Fruit fly (Drosophila melanogaster) whole organism, embryonic: ENCODE results near the gene CG32708.
A peak's percentile ranks its signal among the peaks of the same experiment; 100 is the strongest.

Experiments
- ATbp ChIP-seq: fragments of 200-800 bp; sonication (Bioruptor generic); optimal IDR thresholded peaks from 2 replicates; lab custom pipeline; 2017; ENCODE audit warnings: missing biosample characterization, mild to moderate bottlenecking, missing genetic modification characterization, missing genetic modification reagents
- C15 ChIP-seq: fragments of 200-800 bp; sonication (Bioruptor generic); IDR thresholded peaks from 3 replicates; pipeline ENCODE4 v1.3.6; 2022; ENCODE audit warnings: missing biosample characterization, missing genetic modification characterization
- CG10209 ChIP-seq: fragments of 200-800 bp; sonication (Bioruptor generic); optimal IDR thresholded peaks from 3 replicates; lab custom pipeline; 2017; ENCODE audit warnings: missing biosample characterization, mild to moderate bottlenecking, missing genetic modification characterization, missing genetic modification reagents
- CG1024 ChIP-seq: fragments of 200-800 bp; sonication (Bioruptor generic); IDR thresholded peaks from 2 replicates; pipeline ENCODE4 v1.3.6; 2022; ENCODE audit warnings: missing biosample characterization, missing genetic modification characterization
- CG11093 ChIP-seq: fragments of 200-800 bp; sonication (Bioruptor generic); IDR thresholded peaks from 3 replicates; pipeline ENCODE4 v1.3.6; 2022; ENCODE audit warnings: missing biosample characterization, missing genetic modification characterization
- CG13287 ChIP-seq: fragments of 200-800 bp; sonication (Bioruptor generic); IDR thresholded peaks from 2 replicates; pipeline ENCODE4 v1.3.6; 2022; ENCODE audit warnings: missing biosample characterization, missing genetic modification characterization; ENCODE audit not compliant: partially characterized antibody
- CG14710 ChIP-seq: fragments of 200-800 bp; sonication (Bioruptor generic); optimal IDR thresholded peaks from 3 replicates; lab custom pipeline; 2019; ENCODE audit warnings: missing biosample characterization, mild to moderate bottlenecking, missing genetic modification characterization, moderate library complexity
- CG16813 ChIP-seq: fragments of 200-800 bp; sonication (Bioruptor generic); IDR thresholded peaks from 3 replicates; pipeline ENCODE4 v1.3.6; 2022; ENCODE audit warnings: missing biosample characterization, missing genetic modification characterization; ENCODE audit not compliant: partially characterized antibody
- CG17186 ChIP-seq: fragments of 200-800 bp; sonication (Bioruptor generic); optimal IDR thresholded peaks from 3 replicates; lab custom pipeline; 2017; ENCODE audit warnings: missing biosample characterization, missing genetic modification reagents, missing genetic modification characterization
- CG18476 ChIP-seq: fragments of 200-800 bp; sonication (Bioruptor generic); optimal IDR thresholded peaks from 2 replicates; lab custom pipeline; 2016; ENCODE audit warnings: missing biosample characterization, mild to moderate bottlenecking, missing genetic modification characterization
- CG30403 ChIP-seq: fragments of 200-800 bp; sonication (Bioruptor generic); optimal IDR thresholded peaks from 3 replicates; lab custom pipeline; 2016; ENCODE audit warnings: missing biosample characterization, missing genetic modification characterization
- CG31365 ChIP-seq: fragments of 200-800 bp; sonication (Bioruptor generic); optimal IDR thresholded peaks from 2 replicates; lab custom pipeline; 2018; ENCODE audit warnings: missing biosample characterization, mild to moderate bottlenecking, missing genetic modification characterization
- CG32532 ChIP-seq: fragments of 200-800 bp; sonication (Bioruptor generic); IDR thresholded peaks from 2 replicates; pipeline ENCODE4 v1.3.6; 2022; ENCODE audit warnings: missing biosample characterization, missing genetic modification characterization
- CG33557 ChIP-seq: fragments of 200-800 bp; sonication (Bioruptor generic); optimal IDR thresholded peaks from 2 replicates; lab custom pipeline; 2019; ENCODE audit warnings: missing biosample characterization, mild to moderate bottlenecking, missing genetic modification characterization, moderate library complexity
- CG4730 ChIP-seq: fragments of 200-800 bp; sonication (Bioruptor generic); IDR thresholded peaks from 2 replicates; pipeline ENCODE4 v1.3.6; 2022; ENCODE audit warnings: missing biosample characterization, missing genetic modification characterization
- CG4820 ChIP-seq: fragments of 200-800 bp; sonication (Bioruptor generic); optimal IDR thresholded peaks from 3 replicates; lab custom pipeline; 2016; ENCODE audit warnings: missing biosample characterization, missing genetic modification characterization
- CG6272 ChIP-seq: fragments of 200-800 bp; sonication (Bioruptor generic); IDR thresholded peaks from 2 replicates; pipeline ENCODE4 v1.3.6; 2022; ENCODE audit warnings: missing biosample characterization, missing genetic modification characterization
- CG6791 ChIP-seq: fragments of 200-800 bp; sonication (Bioruptor generic); IDR thresholded peaks from 3 replicates; pipeline ENCODE4 v1.3.6; 2022; ENCODE audit warnings: missing biosample characterization, missing genetic modification characterization; ENCODE audit not compliant: partially characterized antibody
- CG6813 ChIP-seq: fragments of 200-800 bp; sonication (Bioruptor generic); optimal IDR thresholded peaks from 2 replicates; lab custom pipeline; 2017; ENCODE audit warnings: missing biosample characterization, missing genetic modification characterization, mild to moderate bottlenecking, moderate library complexity, missing genetic modification reagents
- CG7372 ChIP-seq: fragments of 200-800 bp; sonication (Bioruptor generic); IDR thresholded peaks from 2 replicates; pipeline ENCODE4 v1.3.6; 2022; ENCODE audit warnings: missing biosample characterization, missing genetic modification characterization
- CG7963 ChIP-seq: fragments of 200-800 bp; sonication (Bioruptor generic); IDR thresholded peaks from 3 replicates; pipeline ENCODE4 v1.3.6; 2022; ENCODE audit warnings: missing biosample characterization, missing genetic modification characterization; ENCODE audit not compliant: partially characterized antibody
- CG8290 ChIP-seq, 3 experiments: fragments of 200-800 bp; sonication (Bioruptor generic); optimal IDR thresholded peaks; 2 replicates each; lab custom pipeline; 2016 to 2019; ENCODE audit warnings: missing biosample characterization in 3 of 3, missing genetic modification characterization in 3 of 3, mild to moderate bottlenecking in 2 of 3, moderate library complexity in 1 of 3
- CG9609 ChIP-seq: fragments of 200-800 bp; sonication (Bioruptor generic); optimal IDR thresholded peaks from 3 replicates; lab custom pipeline; 2016; ENCODE audit warnings: missing biosample characterization, missing genetic modification characterization
- CG9817 ChIP-seq: fragments of 200-800 bp; sonication (Bioruptor generic); optimal IDR thresholded peaks from 2 replicates; lab custom pipeline; 2018; ENCODE audit warnings: missing biosample characterization, mild to moderate bottlenecking, missing genetic modification characterization, moderate library complexity
- Fer3 ChIP-seq: fragments of 200-800 bp; sonication (Bioruptor generic); optimal IDR thresholded peaks from 2 replicates; lab custom pipeline; 2018; ENCODE audit warnings: missing biosample characterization, mild to moderate bottlenecking, missing genetic modification characterization, moderate library complexity
- GATAe ChIP-seq: fragments of 200-800 bp; sonication (Bioruptor generic); conservative IDR thresholded peaks from 2 replicates; pipeline ENCODE4 v1.3.6; 2022; ENCODE audit warnings: missing biosample characterization, missing genetic modification characterization
- HHEX ChIP-seq: fragments of 200-800 bp; sonication (Bioruptor generic); optimal IDR thresholded peaks from 3 replicates; lab custom pipeline; 2017; ENCODE audit warnings: missing biosample characterization, mild to moderate bottlenecking, missing genetic modification characterization, missing genetic modification reagents
- Hmr ChIP-seq: fragments of 200-800 bp; sonication (Bioruptor generic); optimal IDR thresholded peaks from 3 replicates; lab custom pipeline; 2017; ENCODE audit warnings: mild to moderate bottlenecking, missing biosample characterization, missing genetic modification reagents, missing genetic modification characterization
- Jarid2 ChIP-seq: fragments of 200-800 bp; sonication (Bioruptor generic); optimal IDR thresholded peaks from 3 replicates; lab custom pipeline; 2017; ENCODE audit warnings: mild to moderate bottlenecking, missing biosample characterization, missing genetic modification reagents, missing genetic modification characterization
- NC2β ChIP-seq: fragments of 200-800 bp; sonication (Bioruptor generic); optimal IDR thresholded peaks from 2 replicates; lab custom pipeline; 2016; ENCODE audit warnings: missing biosample characterization, missing genetic modification characterization
- Pdp1 ChIP-seq, 2 experiments: fragments of 200-800 bp; sonication (Bioruptor generic); optimal IDR thresholded peaks; 3 replicates each; lab custom pipeline; 2016; ENCODE audit warnings: missing biosample characterization in 2 of 2, missing genetic modification characterization in 2 of 2, mild to moderate bottlenecking in 1 of 2, moderate library complexity in 1 of 2
- Sin3A ChIP-seq: fragments of >200 bp; optimal IDR thresholded peaks from 2 replicates; lab custom pipeline; 2018
- Vsx1 ChIP-seq: fragments of 200-800 bp; sonication (Bioruptor generic); optimal IDR thresholded peaks from 2 replicates; lab custom pipeline; 2017; ENCODE audit warnings: missing biosample characterization, mild to moderate bottlenecking, missing genetic modification characterization, missing genetic modification reagents
- al ChIP-seq: fragments of 200-800 bp; sonication (Bioruptor generic); IDR thresholded peaks from 2 replicates; pipeline ENCODE4 v1.3.6; 2022; ENCODE audit warnings: missing biosample characterization, missing genetic modification characterization
- bowl ChIP-seq: fragments of 200-800 bp; sonication (Bioruptor generic); IDR thresholded peaks from 2 replicates; pipeline ENCODE4 v1.3.6; 2022; ENCODE audit warnings: missing biosample characterization, missing genetic modification characterization
- cg ChIP-seq: fragments of 200-800 bp; sonication (Bioruptor generic); optimal IDR thresholded peaks from 3 replicates; lab custom pipeline; 2019; ENCODE audit warnings: missing biosample characterization, mild to moderate bottlenecking, missing genetic modification characterization, moderate library complexity
- dpn ChIP-seq, 2 experiments: fragments of 200-800 bp; sonication (Bioruptor generic); optimal IDR thresholded peaks; 3 replicates each; lab custom pipeline; 2016; ENCODE audit warnings: missing biosample characterization in 2 of 2, missing genetic modification characterization in 2 of 2
- h ChIP-seq: fragments of >200 bp; optimal IDR thresholded peaks from 2 replicates; lab custom pipeline; 2017
- hbn ChIP-seq: fragments of 200-800 bp; sonication (Bioruptor generic); IDR thresholded peaks from 2 replicates; pipeline ENCODE4 v1.3.6; 2022; ENCODE audit warnings: missing biosample characterization, missing genetic modification characterization; ENCODE audit not compliant: partially characterized antibody
- inv ChIP-seq: fragments of 200-800 bp; sonication (Bioruptor generic); IDR thresholded peaks from 2 replicates; pipeline ENCODE4 v1.3.6; 2022; ENCODE audit warnings: missing biosample characterization, missing genetic modification characterization; ENCODE audit not compliant: partially characterized antibody
- nau ChIP-seq: fragments of 200-800 bp; sonication (Bioruptor generic); optimal IDR thresholded peaks from 3 replicates; lab custom pipeline; 2017; ENCODE audit warnings: missing biosample characterization, mild to moderate bottlenecking, missing genetic modification characterization, missing genetic modification reagents
- nerfin-2 ChIP-seq: fragments of 200-800 bp; sonication (Bioruptor generic); IDR thresholded peaks from 2 replicates; pipeline ENCODE4 v1.3.6; 2022; ENCODE audit warnings: missing biosample characterization, missing genetic modification characterization; ENCODE audit not compliant: partially characterized antibody
- pnt ChIP-seq: fragments of 200-800 bp; sonication (Bioruptor generic); optimal IDR thresholded peaks from 3 replicates; lab custom pipeline; 2016; ENCODE audit warnings: missing biosample characterization, missing genetic modification characterization
- ranshi ChIP-seq: fragments of 200-800 bp; sonication (Bioruptor generic); IDR thresholded peaks from 2 replicates; pipeline ENCODE4 v1.3.6; 2022; ENCODE audit warnings: missing biosample characterization, missing genetic modification characterization
- sisA ChIP-seq: fragments of 200-800 bp; sonication (Bioruptor generic); IDR thresholded peaks from 2 replicates; pipeline ENCODE4 v1.3.6; 2022; ENCODE audit warnings: missing biosample characterization, missing genetic modification characterization
- so ChIP-seq: fragments of 200-800 bp; sonication (Bioruptor generic); IDR thresholded peaks from 3 replicates; pipeline ENCODE4 v1.3.6; 2022; ENCODE audit warnings: missing biosample characterization, missing genetic modification characterization
- unpg ChIP-seq: fragments of 200-800 bp; sonication (Bioruptor generic); optimal IDR thresholded peaks from 3 replicates; lab custom pipeline; 2018; ENCODE audit warnings: missing biosample characterization, mild to moderate bottlenecking, missing genetic modification characterization, moderate library complexity
- vfl ChIP-seq: fragments of 200-800 bp; sonication (Bioruptor generic); optimal IDR thresholded peaks from 2 replicates; lab custom pipeline; 2016; ENCODE audit warnings: missing biosample characterization, missing genetic modification characterization

CG32708 gene

DNA sequence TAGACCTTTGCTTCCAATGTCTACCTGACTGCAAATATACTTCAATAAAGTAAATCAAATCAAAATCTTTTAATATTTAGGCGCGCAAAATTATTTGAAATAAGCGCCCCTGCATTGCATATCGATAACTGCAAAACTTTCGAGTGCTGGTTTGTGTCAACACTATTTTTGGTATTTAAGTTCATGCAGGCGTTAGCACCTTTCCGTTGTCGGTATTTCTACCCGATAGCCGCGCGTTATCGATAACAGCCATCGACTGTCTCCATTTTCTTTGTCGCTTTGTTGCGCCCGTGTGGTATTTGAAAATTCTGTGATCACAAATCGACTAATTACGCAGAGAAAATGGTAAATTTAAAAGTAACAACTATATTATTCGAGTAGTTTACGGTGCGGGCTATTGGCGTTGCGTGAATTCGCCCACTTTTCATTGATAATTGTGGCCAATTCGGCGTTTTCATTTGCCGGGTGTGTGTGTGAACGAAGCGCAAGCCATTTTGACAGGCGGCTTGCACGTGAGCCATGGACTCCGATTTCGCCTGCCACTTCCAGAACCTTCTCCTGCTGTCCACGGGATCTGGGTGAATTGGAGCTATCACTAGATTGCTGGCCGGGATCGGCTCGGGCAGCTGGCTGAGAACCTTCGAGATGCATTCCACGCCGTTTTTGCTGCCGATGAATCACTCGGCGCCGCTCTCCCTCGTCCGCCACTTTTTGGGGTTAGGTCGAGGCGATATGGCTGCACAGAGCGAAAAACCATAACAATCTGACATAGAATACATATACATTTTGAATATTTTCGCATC lies 3.7 kb downstream of the CG32708 start, which contains the start of gene CCT2 (continued):
- TF ChIP-seq CG33557 (GFP tag; lab: Kevin White, UChicago) (no peak), CG18476 (no peak), ATbp (no peak), inv (GFP tag; lab: Robert Waterston, UW) (0 out of 2 replicates have a peak, but pooled peaks have one; percentile 30), Hmr (no peak), CG7372 (GFP tag; lab: Robert Waterston, UW) (no peak), CG1024 (GFP tag; lab: Robert Waterston, UW) (no peak), h (lab: Kevin White, UChicago) (no peak), CG6813 (GFP tag; lab: Kevin White, UChicago) (no peak), hbn (GFP tag; lab: Robert Waterston, UW) (peak; percentile 57), CG9609 (no peak), Vsx1 (GFP tag; lab: Kevin White, UChicago) (no peak), bowl (GFP tag; lab: Robert Waterston, UW) (no peak), CG11093 (no peak), CG4820 (GFP tag; lab: Kevin White, UChicago) (no peak), nau (GFP tag; lab: Kevin White, UChicago) (no peak), Fer3 (no peak), pnt (GFP tag; lab: Kevin White, UChicago) (no peak), NC2β (GFP tag; lab: Kevin White, UChicago) (no peak), GATAe (no peak), Sin3A (lab: Kevin White, UChicago) (peak; percentile 26), CG13287 (GFP tag; lab: Robert Waterston, UW) (peak; percentile 74), CG6272 (no peak), CG6791 (GFP tag; lab: Robert Waterston, UW) (peak; percentile 68; the same call in 2 of the 3 replicates), ranshi (GFP tag; lab: Robert Waterston, UW) (no peak), Jarid2 (GFP tag; lab: Kevin White, UChicago) (no peak), CG10209 (GFP tag; lab: Kevin White, UChicago) (no peak), Pdp1 (GFP tag; optimal IDR thresholded peaks at IDR 0.05; lab: Kevin White, UChicago) (no peak), al (no peak), C15 (GFP tag; lab: Robert Waterston, UW) (no peak), dpn (GFP tag; optimal IDR thresholded peaks at IDR 0.05; lab: Kevin White, UChicago) (no peak), CG31365 (tag; lab: Kevin White, UChicago) (no peak), unpg (GFP tag; lab: Kevin White, UChicago) (no peak), CG16813 (GFP tag; lab: Robert Waterston, UW) (peak; percentile 63; the same call in 2 of the 3 replicates), HHEX (GFP tag; lab: Kevin White, UChicago) (no peak), cg (GFP tag; lab: Kevin White, UChicago) (no peak), vfl (GFP tag; lab: Kevin White, UChicago) (no peak), CG8290 (GFP tag; optimal IDR thresholded peaks at IDR 0.05; lab: Kevin White, UChicago) (no peak), CG8290 (tag; optimal IDR thresholded peaks at IDR 0.05; lab: Kevin White, UChicago) (no peak), CG30403 (GFP tag; lab: Kevin White, UChicago) (no peak), CG4730 (no peak), CG32532 (GFP tag; lab: Robert Waterston, UW) (no peak), CG14710 (tag; lab: Kevin White, UChicago) (peak; percentile 29), CG9817 (no peak), nerfin-2 (no peak), CG7963 (peak; percentile 38; the same call in 1 of the 3 replicates), CG17186 (GFP tag; lab: Kevin White, UChicago) (peak; percentile 59), so (GFP tag; lab: Robert Waterston, UW) (no peak), sisA (GFP tag; lab: Robert Waterston, UW) (no peak)
